Fruit fly (Drosophila melanogaster) whole organism, wandering third instar larva: ENCODE results near the gene CG16985.

Experiments used
- Abd-B ChIP-seq: fragments of >200 bp; optimal IDR thresholded peaks from 2 replicates; lab custom pipeline; 2017; ENCODE audit warnings: missing biosample characterization, missing genetic modification characterization
- CrebA ChIP-seq: fragments of 200-800 bp; sonication (Bioruptor generic); optimal IDR thresholded peaks from 2 replicates; lab custom pipeline; 2016; ENCODE audit warnings: missing biosample characterization, mild to moderate bottlenecking, missing genetic modification characterization, borderline replicate concordance
- HLH106 ChIP-seq: fragments of 200-800 bp; optimal IDR thresholded peaks from 3 replicates; lab custom pipeline; 2019; ENCODE audit warnings: missing biosample characterization, mild to moderate bottlenecking, missing genetic modification characterization, moderate library complexity
- Jra ChIP-seq: sonication (Bioruptor generic); optimal IDR thresholded peaks from 2 replicates; lab custom pipeline; 2016; ENCODE audit warnings: missing biosample characterization, missing genetic modification characterization
- Sp1 ChIP-seq: fragments of 200-800 bp; sonication (Bioruptor generic); optimal IDR thresholded peaks from 3 replicates; lab custom pipeline; 2019; ENCODE audit warnings: missing biosample characterization, mild to moderate bottlenecking, missing genetic modification characterization, moderate library complexity
- brk ChIP-seq: fragments of 200-800 bp; sonication (Bioruptor generic); optimal IDR thresholded peaks from 2 replicates; lab custom pipeline; 2016; ENCODE audit warnings: missing biosample characterization, mild to moderate bottlenecking, missing genetic modification characterization
- dl ChIP-seq, 2 experiments: fragments of 175-275, 200-275 bp in 1 of 2; fragments of 200-275 bp in 1 of 2; sonication (Bioruptor generic); optimal IDR thresholded peaks; lab custom pipeline; 2018; ENCODE audit warnings: mild to moderate bottlenecking in 2 of 2, missing biosample characterization in 2 of 2, missing genetic modification characterization in 2 of 2, moderate library complexity in 2 of 2; ENCODE audit not compliant: partially characterized antibody in 2 of 2, insufficient read depth in 1 of 2
- fru ChIP-seq: fragments of 200-800 bp; sonication (Bioruptor generic); optimal IDR thresholded peaks from 3 replicates; lab custom pipeline; 2016; ENCODE audit warnings: missing biosample characterization, mild to moderate bottlenecking, missing genetic modification characterization
- h ChIP-seq: fragments of 200-800 bp; sonication (Bioruptor generic); optimal IDR thresholded peaks from 3 replicates; lab custom pipeline; 2016; ENCODE audit warnings: missing biosample characterization, mild to moderate bottlenecking, missing genetic modification characterization
- pan ChIP-seq: fragments of >200 bp; optimal IDR thresholded peaks from 2 replicates; lab custom pipeline; 2017
- rgr ChIP-seq: fragments of 200-800 bp; sonication (Bioruptor generic); optimal IDR thresholded peaks from 3 replicates; lab custom pipeline; 2016; ENCODE audit warnings: missing biosample characterization, mild to moderate bottlenecking, missing genetic modification characterization
- usp ChIP-seq: fragments of >200 bp; optimal IDR thresholded peaks from 2 replicates; lab custom pipeline; 2017; ENCODE audit warnings: missing biosample characterization, missing genetic modification characterization

DNA sequence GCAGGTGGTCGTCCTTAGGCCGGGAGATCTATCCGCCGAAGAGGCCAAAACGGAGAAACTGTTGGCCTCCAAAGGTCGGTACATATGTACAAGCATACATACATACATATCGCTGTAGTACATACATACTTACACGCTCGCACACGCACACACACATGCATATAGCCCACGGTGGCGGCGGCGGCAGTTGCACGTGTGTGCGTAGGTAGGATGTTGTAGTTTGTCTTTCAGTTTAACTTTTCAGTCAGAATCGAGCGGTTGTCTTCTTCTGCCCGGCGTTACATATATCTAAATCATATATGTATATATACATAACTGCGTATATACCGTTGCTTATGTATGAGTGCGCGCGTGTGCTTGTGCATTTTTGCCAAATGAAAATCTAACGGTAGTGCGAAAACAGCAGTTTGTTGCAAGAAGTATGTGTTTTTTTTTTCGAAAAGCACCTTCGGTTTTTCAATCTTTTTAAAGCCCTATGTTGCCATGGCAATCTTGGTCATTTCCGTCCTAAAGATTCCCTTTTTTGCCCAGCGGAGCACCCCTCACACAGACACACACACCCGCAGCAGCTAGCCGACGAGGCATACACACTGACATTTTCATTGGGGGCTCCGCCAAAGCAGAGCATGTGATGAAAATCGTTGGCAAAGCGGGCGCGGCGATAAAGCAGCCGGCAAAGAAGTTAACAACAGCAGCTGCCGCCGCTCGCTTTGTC lies 33.1 kb downstream of the CG16985 start:
- TF ChIP-seq usp (GFP tag; lab: Kevin White, UChicago) (no peak), pan (lab: Kevin White, UChicago) (no peak), CrebA (GFP tag; lab: Kevin White, UChicago) (no peak), brk (GFP tag; lab: Kevin White, UChicago) (no peak), h (GFP tag; lab: Kevin White, UChicago) (no peak), fru (no peak), Sp1 (no peak), dl (GFP tag; optimal IDR thresholded peaks at IDR 0.05; lab: Kevin White, UChicago; ENCODE audit: insufficient read depth in 1 of 2, partially characterized antibody in 2 of 2) (no peak), HLH106 (tag; lab: Kevin White, UChicago) (no peak), Jra (GFP tag; lab: Kevin White, UChicago) (no peak), Abd-B (no peak), rgr (GFP tag; lab: Kevin White, UChicago) (no peak)
